Fruit fly (Drosophila melanogaster): ENCODE data around the gene CG5880.
A peak's percentile ranks its signal among the peaks of the same experiment; 100 is the strongest.

Gene CG5880

DNA sequence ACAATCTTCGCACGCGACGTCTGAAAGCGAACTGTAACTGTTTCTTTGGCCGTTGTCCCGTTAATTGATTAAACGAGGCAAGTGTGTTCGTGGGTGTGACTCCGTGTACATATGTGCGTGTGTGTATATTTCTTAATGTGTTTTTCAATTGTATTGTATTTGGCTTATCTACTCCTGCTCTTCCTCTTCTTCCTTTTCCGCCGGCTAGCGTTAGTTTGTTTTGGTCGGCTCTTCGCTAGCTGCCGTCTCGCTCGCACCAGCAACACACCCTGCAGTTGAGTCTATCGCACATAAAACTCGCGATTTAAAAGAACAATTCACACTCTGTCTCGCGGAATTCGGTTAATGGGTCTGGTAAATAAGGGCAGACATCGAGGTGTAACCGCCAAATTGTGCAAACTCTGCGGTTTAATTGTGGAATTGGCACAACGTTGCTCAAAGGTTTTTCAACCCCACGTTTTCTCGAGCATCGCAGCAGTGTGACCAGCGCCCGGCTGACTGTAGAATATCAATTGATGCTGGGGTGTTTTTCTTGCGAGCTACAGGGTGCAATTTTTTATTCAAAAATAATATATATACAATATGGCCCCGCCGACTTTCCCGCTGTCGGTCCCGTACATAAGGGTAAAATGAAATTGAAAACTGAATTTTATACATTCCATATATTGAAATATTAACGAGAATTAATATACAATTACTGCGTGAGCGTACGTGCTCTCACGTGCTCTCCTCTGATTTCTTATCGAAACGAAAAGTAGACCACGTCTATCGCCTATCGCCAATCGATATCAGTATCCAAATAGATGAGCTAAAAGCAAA lies 4.6 kb upstream of the CG5880 start, which contains the start of the genes gb and CG5815 (continued):
- peak; percentile 59 for TF ChIP-seq CrebB (tag; optimal IDR thresholded peaks at IDR 0.05)
- TF ChIP-seq ranshi (GFP tag; IDR thresholded peaks at IDR 0.05): peak; percentile 89
- TF ChIP-seq Eip74EF (GFP tag; optimal IDR thresholded peaks at IDR 0.05): no peak
- TF ChIP-seq CG17359 (tag; optimal IDR thresholded peaks at IDR 0.05): peak; percentile 88
- peak; percentile 87 for TF ChIP-seq CG14667 (GFP tag; IDR thresholded peaks at IDR 0.05)
- peak; percentile 89 for TF ChIP-seq Usf (GFP tag; optimal IDR thresholded peaks at IDR 0.05)
- TF ChIP-seq Doc3 (GFP tag; IDR thresholded peaks at IDR 0.05; ENCODE audit: partially characterized antibody): peak; percentile 98
- TF ChIP-seq kah (GFP tag; optimal IDR thresholded peaks at IDR 0.05): peak; percentile 57
- TF ChIP-seq amos (GFP tag; IDR thresholded peaks at IDR 0.05; ENCODE audit: partially characterized antibody): peak; percentile 86
- peak; percentile 96 for TF ChIP-seq CG12659 (GFP tag; optimal IDR thresholded peaks at IDR 0.05)
- 0 out of 2 replicates have a peak, but pooled peaks have one; percentile 11 for TF ChIP-seq dan (GFP tag; IDR thresholded peaks at IDR 0.05)
- peak; percentile 87 for TF ChIP-seq CG31224 (GFP tag; IDR thresholded peaks at IDR 0.05)
- peak; percentile 95 for TF ChIP-seq Xrp1 (GFP tag; IDR thresholded peaks at IDR 0.05)
- TF ChIP-seq btn (GFP tag; optimal IDR thresholded peaks at IDR 0.05): peak; percentile 26
- peak; percentile 89 for TF ChIP-seq HHEX (GFP tag; optimal IDR thresholded peaks at IDR 0.05)
- TF ChIP-seq H15 (GFP tag; IDR thresholded peaks at IDR 0.05): peak; percentile 86
- peak; percentile 77 for TF ChIP-seq CG16863 (GFP tag; optimal IDR thresholded peaks at IDR 0.05)
- TF ChIP-seq MBD-R2 (GFP tag; IDR thresholded peaks at IDR 0.05): peak; percentile 89
- TF ChIP-seq CG6683 (GFP tag; optimal IDR thresholded peaks at IDR 0.05): peak; percentile 81
- no peak for TF ChIP-seq Deaf1 (tag; optimal IDR thresholded peaks at IDR 0.05)
- TF ChIP-seq Gug (GFP tag; IDR thresholded peaks at IDR 0.05): peak; percentile 91
- peak; percentile 63 for TF ChIP-seq salm (tag; optimal IDR thresholded peaks at IDR 0.05)
- TF ChIP-seq Bdp1 (GFP tag; optimal IDR thresholded peaks at IDR 0.05): peak; percentile 77
- TF ChIP-seq sisA (GFP tag; IDR thresholded peaks at IDR 0.05): peak; percentile 88
- peak; percentile 16 for TF ChIP-seq CG12236 (GFP tag; optimal IDR thresholded peaks at IDR 0.05)
- peak; percentile 81 for TF ChIP-seq zen (tag; optimal IDR thresholded peaks at IDR 0.05)
- peak; percentile 91 for TF ChIP-seq vfl (GFP tag; optimal IDR thresholded peaks at IDR 0.05)
- TF ChIP-seq CG6689 (GFP tag; IDR thresholded peaks at IDR 0.05): peak; percentile 86
- TF ChIP-seq lbe (GFP tag; optimal IDR thresholded peaks at IDR 0.05): peak; percentile 90
- TF ChIP-seq CG9215 (GFP tag; IDR thresholded peaks at IDR 0.05): peak; percentile 89
- no peak for TF ChIP-seq dmrt99B (tag; optimal IDR thresholded peaks at IDR 0.05)
- peak; percentile 80 for TF ChIP-seq CG18011 (GFP tag; optimal IDR thresholded peaks at IDR 0.05)
- TF ChIP-seq caup (GFP tag; optimal IDR thresholded peaks at IDR 0.05; ENCODE audit: severe bottlenecking): peak; percentile 93
- TF ChIP-seq gsb (GFP tag; IDR thresholded peaks at IDR 0.05): peak; percentile 80
- TF ChIP-seq CG31388 (GFP tag; optimal IDR thresholded peaks at IDR 0.05): peak; percentile 78
- TF ChIP-seq Pdp1 (GFP tag; optimal IDR thresholded peaks at IDR 0.05): peak; percentile 84 to 85
- no peak for TF ChIP-seq Neu2 (GFP tag; optimal IDR thresholded peaks at IDR 0.05; ENCODE audit: borderline replicate concordance)
- TF ChIP-seq grau (tag; optimal IDR thresholded peaks at IDR 0.05): peak; percentile 91
- peak; percentile 43 for TF ChIP-seq CG11398 (GFP tag; optimal IDR thresholded peaks at IDR 0.05)
- TF ChIP-seq fru (optimal IDR thresholded peaks at IDR 0.05): no peak
- TF ChIP-seq ttk (GFP tag; IDR thresholded peaks at IDR 0.05): peak; percentile 89
- peak; percentile 88 for TF ChIP-seq CG33213 (GFP tag; optimal IDR thresholded peaks at IDR 0.05)
- peak; percentile 87 for TF ChIP-seq fd3F (GFP tag; optimal IDR thresholded peaks at IDR 0.05)
- peak; percentile 79 for TF ChIP-seq D19A (tag; optimal IDR thresholded peaks at IDR 0.05)
- peak; percentile 86 for TF ChIP-seq CG10462 (GFP tag; optimal IDR thresholded peaks at IDR 0.05)
- peak; percentile 95 for TF ChIP-seq Dbx (GFP tag; IDR thresholded peaks at IDR 0.05)
- peak; percentile 79 for TF ChIP-seq twi (tag; optimal IDR thresholded peaks at IDR 0.05)
- peak; percentile 61 for TF ChIP-seq ERR (GFP tag; optimal IDR thresholded peaks at IDR 0.05)
- peak; percentile 87 for TF ChIP-seq CG13296 (GFP tag; optimal IDR thresholded peaks at IDR 0.05)

Measured in whole organism, embryonic.